Fruit fly (Drosophila melanogaster): ENCODE measurements around the gene CG42688.

The CG42688 gene

dm6 chr2L:19191789-19192297 is 9.2 kb upstream of the CG42688 start (continued):
- TF ChIP-seq bsh (GFP tag; optimal IDR thresholded peaks at IDR 0.05) (peak in 1 of 2 experiments; percentile 7), gfzf (GFP tag; optimal IDR thresholded peaks at IDR 0.05) (no peak), CG4820 (GFP tag; optimal IDR thresholded peaks at IDR 0.05) (no peak), Nf-YC (tag; optimal IDR thresholded peaks at IDR 0.05) (peak; percentile 12), Ptx1 (GFP tag; IDR thresholded peaks at IDR 0.05) (no peak), CG8359 (GFP tag; optimal IDR thresholded peaks at IDR 0.05; ENCODE audit: borderline replicate concordance) (peak; percentile 11), CG17361 (GFP tag; IDR thresholded peaks at IDR 0.05) (peak; percentile 56; the same call in 1 of the 3 replicates), CG11723 (GFP tag; optimal IDR thresholded peaks at IDR 0.05) (peak; percentile 26)

dm6 chr2L:19190195-19190594 is 7.6 kb upstream of the CG42688 start, which contains the start of gene drl:
Gene drl (plus strand): TSS chr2L:19190342.
- no peak for TF ChIP-seq tio (GFP tag; optimal IDR thresholded peaks at IDR 0.05)
- TF ChIP-seq CG9797 (GFP tag; optimal IDR thresholded peaks at IDR 0.05) = no peak
- TF ChIP-seq CG12391 (tag; optimal IDR thresholded peaks at IDR 0.05) = no peak
- no peak for TF ChIP-seq CG32772 (GFP tag; IDR thresholded peaks at IDR 0.05)
- peak; percentile 38 for TF ChIP-seq CG10543 (GFP tag; optimal IDR thresholded peaks at IDR 0.05)
- peak; percentile 44 for TF ChIP-seq CG10147 (GFP tag; optimal IDR thresholded peaks at IDR 0.05)
- no peak for TF ChIP-seq HLH54F (GFP tag; optimal IDR thresholded peaks at IDR 0.05)
- TF ChIP-seq hbn (GFP tag; IDR thresholded peaks at IDR 0.05; ENCODE audit: partially characterized antibody) = no peak
- TF ChIP-seq gcm2 (GFP tag; optimal IDR thresholded peaks at IDR 0.05) = no peak
- TF ChIP-seq lola (GFP tag; optimal IDR thresholded peaks at IDR 0.05) = no peak
- no peak for TF ChIP-seq CG30403 (GFP tag; optimal IDR thresholded peaks at IDR 0.05)
- TF ChIP-seq Ets97D (GFP tag; optimal IDR thresholded peaks at IDR 0.05) = no peak
- no peak; the same call in 2 of the 3 replicates for TF ChIP-seq gce (GFP tag; IDR thresholded peaks at IDR 0.05)
- TF ChIP-seq tna (GFP tag; IDR thresholded peaks at IDR 0.05; ENCODE audit: partially characterized antibody) = peak; percentile 62
- no peak for TF ChIP-seq Atf3 (GFP tag; optimal IDR thresholded peaks at IDR 0.05)
- TF ChIP-seq Hsf (GFP tag; optimal IDR thresholded peaks at IDR 0.05) = no peak
- TF ChIP-seq Sry-β (GFP tag; optimal IDR thresholded peaks at IDR 0.05) = peak; percentile 34
- TF ChIP-seq CG10209 (GFP tag; optimal IDR thresholded peaks at IDR 0.05) = no peak
- no peak for TF ChIP-seq CoRest (tag; optimal IDR thresholded peaks at IDR 0.05)
- TF ChIP-seq CG17359 (tag; optimal IDR thresholded peaks at IDR 0.05) = peak; percentile 34
- TF ChIP-seq ase (GFP tag; IDR thresholded peaks at IDR 0.05) = 0 out of 3 replicates have a peak, but pooled peaks have one; percentile 44
- no peak for TF ChIP-seq gfzf (GFP tag; optimal IDR thresholded peaks at IDR 0.05)
- peak; percentile 51 for TF ChIP-seq CG3281 (GFP tag; optimal IDR thresholded peaks at IDR 0.05)
- no peak for TF ChIP-seq Lim3 (GFP tag; IDR thresholded peaks at IDR 0.05)
- TF ChIP-seq Gsc (GFP tag; IDR thresholded peaks at IDR 0.05) = no peak
- TF ChIP-seq CG12769 (tag; optimal IDR thresholded peaks at IDR 0.05) = no peak
- TF ChIP-seq hth (optimal IDR thresholded peaks at IDR 0.05) = no peak
- 0 out of 2 replicates have a peak, but pooled peaks have one; percentile 41 for TF ChIP-seq sna (GFP tag; IDR thresholded peaks at IDR 0.05; ENCODE audit: partially characterized antibody)
- TF ChIP-seq gcm (GFP tag; optimal IDR thresholded peaks at IDR 0.05) = peak; percentile 50
- TF ChIP-seq CG12219 (GFP tag; optimal IDR thresholded peaks at IDR 0.05) = peak; percentile 37
- no peak for TF ChIP-seq tup (GFP tag; optimal IDR thresholded peaks at IDR 0.05)
- TF ChIP-seq CG10274 (GFP tag; optimal IDR thresholded peaks at IDR 0.05) = no peak
- TF ChIP-seq CG1832 (GFP tag; optimal IDR thresholded peaks at IDR 0.05) = no peak
- no peak for TF ChIP-seq tx (GFP tag; optimal IDR thresholded peaks at IDR 0.05)
- no peak for TF ChIP-seq CG34224 (GFP tag; IDR thresholded peaks at IDR 0.05; ENCODE audit: partially characterized antibody)
- peak; percentile 70 for TF ChIP-seq oc (tag; optimal IDR thresholded peaks at IDR 0.05)
- TF ChIP-seq phol (tag; optimal IDR thresholded peaks at IDR 0.05) = no peak
- no peak for TF ChIP-seq CG10431 (GFP tag; optimal IDR thresholded peaks at IDR 0.05)
- TF ChIP-seq Hand (GFP tag; optimal IDR thresholded peaks at IDR 0.05) = no peak
- peak; percentile 21 for TF ChIP-seq CG4424 (GFP tag; optimal IDR thresholded peaks at IDR 0.05)
- TF ChIP-seq Fer3 (tag; optimal IDR thresholded peaks at IDR 0.05) = peak; percentile 29

Data from whole organism, embryonic.